Fruit fly (Drosophila melanogaster) whole organism, adult: ENCODE measurements around the gene lsn.

Experiments
- CG11617 ChIP-seq: fragments of 200-800 bp; sonication (Bioruptor generic); optimal IDR thresholded peaks from 2 replicates; lab custom pipeline; 2017; ENCODE audit warnings: mild to moderate bottlenecking, missing biosample characterization, missing genetic modification reagents, missing genetic modification characterization
- CG12768 ChIP-seq: fragments of 200-800 bp; sonication (Bioruptor generic); optimal IDR thresholded peaks from 2 replicates; lab custom pipeline; 2017; ENCODE audit warnings: missing biosample characterization, missing genetic modification characterization, mild to moderate bottlenecking, moderate library complexity, missing genetic modification reagents
- CG14711 ChIP-seq: fragments of 200-800 bp; sonication (Bioruptor generic); optimal IDR thresholded peaks from 2 replicates; lab custom pipeline; 2018; ENCODE audit warnings: missing biosample characterization, mild to moderate bottlenecking, missing genetic modification characterization, moderate library complexity
- CG1620 ChIP-seq: fragments of 200-800 bp; sonication (Bioruptor generic); optimal IDR thresholded peaks from 2 replicates; lab custom pipeline; 2016; ENCODE audit warnings: missing biosample characterization, missing genetic modification characterization
- CG33017 ChIP-seq: fragments of 200-800 bp; sonication (Bioruptor generic); optimal IDR thresholded peaks from 2 replicates; lab custom pipeline; 2018; ENCODE audit warnings: missing biosample characterization, mild to moderate bottlenecking, missing genetic modification characterization, moderate library complexity
- CG5204 ChIP-seq: fragments of 200-800 bp; sonication (Bioruptor generic); optimal IDR thresholded peaks from 2 replicates; lab custom pipeline; 2016; ENCODE audit warnings: missing biosample characterization, missing genetic modification characterization
- CG7045 ChIP-seq: fragments of 200-800 bp; sonication (Bioruptor generic); optimal IDR thresholded peaks from 2 replicates; lab custom pipeline; 2017; ENCODE audit warnings: missing biosample characterization, mild to moderate bottlenecking, missing genetic modification characterization
- CG7101 ChIP-seq: fragments of 200-800 bp; sonication (Bioruptor generic); optimal IDR thresholded peaks from 2 replicates; lab custom pipeline; 2018; ENCODE audit warnings: missing biosample characterization, mild to moderate bottlenecking, missing genetic modification characterization, moderate library complexity
- Clk ChIP-seq: fragments of 200-800 bp; sonication (Bioruptor generic); optimal IDR thresholded peaks from 2 replicates; lab custom pipeline; 2017; ENCODE audit warnings: missing biosample characterization, missing genetic modification characterization
- Crg-1 ChIP-seq: fragments of 200-800 bp; sonication (Bioruptor generic); optimal IDR thresholded peaks from 2 replicates; lab custom pipeline; 2016; ENCODE audit warnings: missing biosample characterization, missing genetic modification characterization
- Hr96 ChIP-seq: fragments of 200-800 bp; sonication (Bioruptor generic); optimal IDR thresholded peaks from 2 replicates; lab custom pipeline; 2016; ENCODE audit warnings: missing biosample characterization, missing genetic modification characterization
- Mnt ChIP-seq: fragments of 200-800 bp; sonication (Bioruptor generic); optimal IDR thresholded peaks from 2 replicates; lab custom pipeline; 2016; ENCODE audit warnings: missing biosample characterization, mild to moderate bottlenecking, missing genetic modification characterization
- bab1 ChIP-seq: fragments of 200-800 bp; sonication (Bioruptor generic); optimal IDR thresholded peaks from 3 replicates; lab custom pipeline; 2019; ENCODE audit warnings: missing biosample characterization, mild to moderate bottlenecking, missing genetic modification characterization, moderate library complexity
- cic ChIP-seq: fragments of 200-800 bp; sonication (Bioruptor generic); optimal IDR thresholded peaks from 2 replicates; lab custom pipeline; 2017; ENCODE audit warnings: missing biosample characterization, mild to moderate bottlenecking, missing genetic modification characterization, moderate library complexity
- cnc ChIP-seq, 2 experiments: fragments of >200 bp; optimal IDR thresholded peaks; 2 replicates each; lab custom pipeline; 2017
- kay ChIP-seq: fragments of 200-800 bp; sonication (Bioruptor generic); peaks from one replicate; lab custom pipeline; 2016; ENCODE audit warnings: missing biosample characterization, missing genetic modification characterization, borderline replicate concordance
- ovo ChIP-seq: fragments of 200-800 bp; sonication (Bioruptor generic); optimal IDR thresholded peaks from 2 replicates; lab custom pipeline; 2016; ENCODE audit warnings: missing biosample characterization, missing genetic modification characterization
- pad ChIP-seq: fragments of 200-800 bp; sonication (Bioruptor generic); optimal IDR thresholded peaks from 3 replicates; lab custom pipeline; 2017; ENCODE audit warnings: missing biosample characterization, missing genetic modification characterization, mild to moderate bottlenecking, moderate library complexity, missing genetic modification reagents
- tj ChIP-seq: fragments of 200-800 bp; sonication (Bioruptor generic); optimal IDR thresholded peaks from 3 replicates; lab custom pipeline; 2017; ENCODE audit warnings: missing biosample characterization, mild to moderate bottlenecking, missing genetic modification characterization, moderate library complexity
- toe ChIP-seq: fragments of 200-800 bp; sonication (Bioruptor generic); optimal IDR thresholded peaks from 2 replicates; lab custom pipeline; 2016; ENCODE audit warnings: missing biosample characterization, missing genetic modification characterization

The lsn gene

dm6 chr3R:21825140-21825539 lies 39.8 kb upstream of the lsn start:
- TF ChIP-seq ovo (GFP tag; lab: Kevin White, UChicago) (no peak), Mnt (GFP tag; lab: Kevin White, UChicago) (no peak), CG7101 (tag; lab: Kevin White, UChicago) (peak; percentile 30)

- TF ChIP-seq toe (GFP tag; lab: Kevin White, UChicago): no peak
- TF ChIP-seq CG7045 (GFP tag; lab: Kevin White, UChicago): no peak
- no peak for TF ChIP-seq kay (GFP tag; lab: Kevin White, UChicago)
- no peak for TF ChIP-seq CG11617
- no peak for TF ChIP-seq pad (GFP tag; lab: Kevin White, UChicago)
- TF ChIP-seq cic (GFP tag; lab: Kevin White, UChicago): no peak
- TF ChIP-seq bab1: no peak
- TF ChIP-seq CG1620 (GFP tag; lab: Kevin White, UChicago): no peak
- TF ChIP-seq cnc (optimal IDR thresholded peaks at IDR 0.05; lab: Kevin White, UChicago): no peak
These were observed 39.0 kb upstream of the lsn start for dm6 chr3R:21825775-21826558.

- no peak for TF ChIP-seq cnc (optimal IDR thresholded peaks at IDR 0.05; lab: Kevin White, UChicago)
- TF ChIP-seq pad (GFP tag; lab: Kevin White, UChicago): peak; percentile 55
- no peak for TF ChIP-seq bab1
These were observed 37.4 kb upstream of the lsn start for dm6 chr3R:21827453-21828039.

- TF ChIP-seq CG5204 (no peak), Hr96 (GFP tag; lab: Kevin White, UChicago) (no peak), CG7045 (GFP tag; lab: Kevin White, UChicago) (no peak), kay (GFP tag; lab: Kevin White, UChicago) (no peak), Mnt (GFP tag; lab: Kevin White, UChicago) (no peak), pad (GFP tag; lab: Kevin White, UChicago) (no peak), cnc (optimal IDR thresholded peaks at IDR 0.05; lab: Kevin White, UChicago) (no peak), Crg-1 (no peak), toe (GFP tag; lab: Kevin White, UChicago) (no peak), cic (GFP tag; lab: Kevin White, UChicago) (no peak), CG7101 (tag; lab: Kevin White, UChicago) (no peak), CG1620 (GFP tag; lab: Kevin White, UChicago) (no peak), CG14711 (tag; lab: Kevin White, UChicago) (no peak)
These were observed 36.9 kb upstream of the lsn start for dm6 chr3R:21828040-21828526.

dm6 chr3R:21828785-21829486 lies 36.0 kb upstream of the lsn start:
- no peak for TF ChIP-seq tj (GFP tag; lab: Kevin White, UChicago)
- no peak for TF ChIP-seq ovo (GFP tag; lab: Kevin White, UChicago)

dm6 chr3R:21829487-21829957 lies 35.4 kb upstream of the lsn start:
- TF ChIP-seq CG7045 (GFP tag; lab: Kevin White, UChicago) (no peak), pad (GFP tag; lab: Kevin White, UChicago) (peak; percentile 47), Clk (GFP tag; lab: Kevin White, UChicago) (no peak), CG7101 (tag; lab: Kevin White, UChicago) (no peak), tj (GFP tag; lab: Kevin White, UChicago) (peak; percentile 67), Crg-1 (no peak), CG12768 (GFP tag; lab: Kevin White, UChicago) (no peak)

dm6 chr3R:21830303-21830707 lies 34.7 kb upstream of the lsn start:
- TF ChIP-seq CG1620 (GFP tag; lab: Kevin White, UChicago) (no peak), CG7101 (tag; lab: Kevin White, UChicago) (no peak), cic (GFP tag; lab: Kevin White, UChicago) (no peak), bab1 (no peak), ovo (GFP tag; lab: Kevin White, UChicago) (no peak), Mnt (GFP tag; lab: Kevin White, UChicago) (no peak), cnc (optimal IDR thresholded peaks at IDR 0.05; lab: Kevin White, UChicago) (no peak), CG14711 (tag; lab: Kevin White, UChicago) (no peak), CG33017 (tag; lab: Kevin White, UChicago) (no peak), CG7045 (GFP tag; lab: Kevin White, UChicago) (no peak), pad (GFP tag; lab: Kevin White, UChicago) (no peak), toe (GFP tag; lab: Kevin White, UChicago) (no peak), CG5204 (no peak), kay (GFP tag; lab: Kevin White, UChicago) (no peak), Hr96 (GFP tag; lab: Kevin White, UChicago) (no peak), Clk (GFP tag; lab: Kevin White, UChicago) (no peak)
